Fruit fly (Drosophila melanogaster): Measurements from ENCODE around the gene Ilk.

The Ilk gene

DNA sequence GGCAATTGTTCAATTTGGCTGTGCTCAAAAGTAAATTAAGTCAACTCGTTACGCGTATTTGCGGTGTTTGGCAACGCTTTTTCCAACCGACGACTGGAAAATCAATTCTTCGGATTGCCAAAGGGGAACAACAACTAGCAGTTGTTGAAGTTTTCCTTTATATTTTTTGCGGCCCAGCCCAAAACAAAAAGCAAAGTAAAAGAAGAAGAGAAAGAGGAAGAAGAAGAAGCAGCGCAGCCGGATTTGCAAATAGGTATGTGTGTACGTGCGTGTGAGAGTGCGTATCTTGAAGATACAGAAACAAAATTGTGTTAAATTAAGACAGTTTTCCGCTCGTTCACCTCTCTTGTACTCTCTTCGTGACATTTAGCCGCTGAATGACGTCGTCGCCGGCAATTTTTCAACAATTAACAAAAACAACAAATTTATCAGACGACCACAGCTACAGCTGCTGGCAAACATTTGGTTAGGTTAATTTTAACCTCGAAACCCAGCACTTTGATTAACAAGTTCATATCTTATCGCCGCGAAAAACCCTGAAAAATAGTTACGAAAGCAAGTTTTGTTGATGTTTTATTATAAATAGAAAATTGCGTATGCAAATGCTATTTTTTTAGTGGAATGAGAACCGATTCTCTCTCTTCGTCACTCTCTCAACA, 40.3 kb upstream of the Ilk start:
- no peak for TF ChIP-seq CG14655 (GFP tag; optimal IDR thresholded peaks at IDR 0.05)
- no peak for TF ChIP-seq Ets98B (GFP tag; IDR thresholded peaks at IDR 0.05)
- no peak for TF ChIP-seq EcR (GFP tag; optimal IDR thresholded peaks at IDR 0.05)
- no peak for TF ChIP-seq CG17806 (tag; optimal IDR thresholded peaks at IDR 0.05)
- no peak for TF ChIP-seq Pif1A (GFP tag; optimal IDR thresholded peaks at IDR 0.05)
- 0 out of 3 replicates have a peak, but pooled peaks have one; percentile 5 for TF ChIP-seq fd96Ca (GFP tag; IDR thresholded peaks at IDR 0.05)
- TF ChIP-seq gl (tag; optimal IDR thresholded peaks at IDR 0.05): no peak
- TF ChIP-seq CG13204 (GFP tag; optimal IDR thresholded peaks at IDR 0.05): no peak
- no peak for TF ChIP-seq CG32121 (GFP tag; IDR thresholded peaks at IDR 0.05)

DNA sequence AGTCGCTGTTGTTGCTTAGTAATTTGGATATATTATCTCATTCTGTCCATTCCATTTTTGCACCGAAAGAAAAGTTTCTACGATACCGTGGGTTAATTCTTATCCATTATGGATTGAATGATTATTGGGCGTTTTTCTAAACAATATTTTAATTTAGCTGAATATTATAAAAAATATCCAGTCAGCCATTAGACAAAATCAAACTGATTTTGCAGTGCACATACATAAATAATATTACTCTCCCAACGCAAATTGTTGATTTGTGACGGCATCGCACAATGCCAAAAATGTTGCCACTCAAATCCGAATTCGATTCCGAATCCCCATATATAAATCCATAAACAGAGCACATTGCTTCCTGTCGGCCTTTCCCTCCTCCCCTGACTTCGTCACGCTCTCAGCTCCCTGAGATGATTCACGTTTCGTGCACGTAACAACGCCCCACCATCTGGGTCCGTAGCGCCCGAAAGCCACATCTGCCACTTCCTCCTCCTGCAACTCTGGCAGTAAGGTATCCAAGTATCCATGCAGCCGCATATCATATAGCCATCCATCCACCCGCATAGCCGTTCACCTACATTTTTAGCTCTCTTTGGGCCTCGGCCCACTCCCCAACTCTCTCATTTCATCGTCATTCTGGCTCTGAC, 39.6 kb upstream of the Ilk start:
- TF ChIP-seq Ets98B (GFP tag; IDR thresholded peaks at IDR 0.05): peak; percentile 78
- TF ChIP-seq rn (GFP tag; IDR thresholded peaks at IDR 0.05): peak; percentile 45
- peak; percentile 5 for TF ChIP-seq CG34367 (tag; optimal IDR thresholded peaks at IDR 0.05)
- peak; percentile 81; the same call in 2 of the 3 replicates for TF ChIP-seq CG4496 (GFP tag; IDR thresholded peaks at IDR 0.05)
- TF ChIP-seq CG13204 (GFP tag; optimal IDR thresholded peaks at IDR 0.05): peak; percentile 27
- TF ChIP-seq CG14655 (GFP tag; optimal IDR thresholded peaks at IDR 0.05): no peak
- TF ChIP-seq CG8159 (tag; optimal IDR thresholded peaks at IDR 0.05): peak; percentile 44
- no peak for TF ChIP-seq gl (tag; optimal IDR thresholded peaks at IDR 0.05)
- TF ChIP-seq D1 (tag; optimal IDR thresholded peaks at IDR 0.05): peak; percentile 62
- TF ChIP-seq CG12605 (GFP tag; IDR thresholded peaks at IDR 0.05): peak; percentile 58
- TF ChIP-seq CG32121 (GFP tag; IDR thresholded peaks at IDR 0.05): peak; percentile 74
- TF ChIP-seq CG8301 (tag; optimal IDR thresholded peaks at IDR 0.05): peak; percentile 61
- peak; percentile 41 for TF ChIP-seq Pif1B (GFP tag; optimal IDR thresholded peaks at IDR 0.05)
- peak; percentile 47 for TF ChIP-seq CG17806 (tag; optimal IDR thresholded peaks at IDR 0.05)
- peak; percentile 60 for TF ChIP-seq Pif1A (GFP tag; optimal IDR thresholded peaks at IDR 0.05)
- TF ChIP-seq CG9948 (tag; optimal IDR thresholded peaks at IDR 0.05): no peak
- peak; percentile 14 for TF ChIP-seq Snoo (tag; optimal IDR thresholded peaks at IDR 0.05)
- peak; percentile 21 for TF ChIP-seq CG15710 (tag; optimal IDR thresholded peaks at IDR 0.05)
- TF ChIP-seq EcR (GFP tag; optimal IDR thresholded peaks at IDR 0.05): no peak

DNA sequence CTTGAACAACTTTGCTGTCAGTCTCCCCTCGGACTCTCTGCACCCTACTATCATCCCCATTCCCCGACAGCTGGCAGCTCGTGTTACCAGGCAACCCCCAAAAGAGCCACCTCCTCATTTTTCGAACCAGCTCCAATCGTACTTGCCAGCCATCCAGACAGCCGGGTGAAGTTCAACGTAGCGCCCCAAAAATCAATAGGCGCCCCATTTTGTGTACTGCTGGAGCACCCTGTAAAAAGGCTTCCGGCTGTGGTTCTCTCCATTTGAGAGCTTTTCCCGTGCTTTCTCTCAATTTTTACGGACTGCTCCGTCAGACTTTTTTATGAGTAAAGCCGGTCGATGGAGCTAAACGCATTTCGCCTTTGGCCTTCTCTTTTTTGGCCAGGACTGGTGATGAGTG, 31.1 kb upstream of the Ilk start:
- TF ChIP-seq CG10348 (GFP tag; IDR thresholded peaks at IDR 0.05) (no peak), gl (tag; optimal IDR thresholded peaks at IDR 0.05) (no peak), CG8301 (tag; optimal IDR thresholded peaks at IDR 0.05) (no peak), Ets98B (GFP tag; IDR thresholded peaks at IDR 0.05) (no peak), fd96Ca (GFP tag; IDR thresholded peaks at IDR 0.05) (no peak), Snoo (tag; optimal IDR thresholded peaks at IDR 0.05) (no peak), CG4496 (GFP tag; IDR thresholded peaks at IDR 0.05) (no peak), D1 (tag; optimal IDR thresholded peaks at IDR 0.05) (no peak), CG34367 (tag; optimal IDR thresholded peaks at IDR 0.05) (no peak), CG14655 (GFP tag; optimal IDR thresholded peaks at IDR 0.05) (no peak), CG17806 (tag; optimal IDR thresholded peaks at IDR 0.05) (no peak)

DNA sequence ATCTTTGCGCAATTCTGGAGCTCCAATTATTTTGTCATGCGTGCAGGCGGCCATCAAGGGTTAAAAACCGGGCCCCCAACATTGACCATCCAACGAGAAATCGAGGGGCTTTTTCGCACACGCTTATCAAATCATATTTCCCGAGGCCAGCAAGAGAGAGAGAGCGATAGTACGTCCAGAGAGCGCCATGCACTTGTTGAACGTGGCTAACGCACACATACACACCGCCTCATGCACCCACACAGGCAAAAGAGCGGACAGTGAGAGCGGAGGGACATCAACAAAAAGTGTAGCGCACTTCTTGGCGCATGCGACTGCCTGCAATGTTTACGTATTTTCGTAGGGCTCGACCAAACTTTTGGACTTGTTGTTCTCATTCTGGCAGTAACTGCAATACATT, 30.2 kb upstream of the Ilk start:
- no peak for TF ChIP-seq EcR (GFP tag; optimal IDR thresholded peaks at IDR 0.05)
- peak; percentile 93 for TF ChIP-seq CG12605 (GFP tag; IDR thresholded peaks at IDR 0.05)
- TF ChIP-seq gl (tag; optimal IDR thresholded peaks at IDR 0.05): no peak
- no peak for TF ChIP-seq fd96Ca (GFP tag; IDR thresholded peaks at IDR 0.05)

DNA sequence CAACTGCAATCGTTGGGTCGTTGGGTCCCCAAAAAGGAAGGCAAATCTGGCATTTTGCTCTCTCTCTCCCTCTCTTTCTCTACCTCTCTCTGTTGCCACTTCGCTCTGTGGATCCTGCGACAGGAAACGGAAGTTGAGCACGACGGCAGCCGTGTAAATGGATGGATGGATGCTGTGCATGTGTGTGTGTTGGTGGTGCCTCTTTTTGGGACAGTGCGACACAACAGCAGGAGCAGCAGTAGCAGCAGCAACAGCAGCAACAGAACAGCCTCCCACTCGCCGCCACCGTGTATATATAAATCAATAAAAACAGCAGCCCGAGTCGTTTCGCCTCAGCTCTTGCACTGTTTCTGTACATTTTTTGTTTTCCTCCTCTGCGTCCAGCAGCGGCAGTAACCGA, 24.7 kb upstream of the Ilk start:
- no peak for TF ChIP-seq CG13204 (GFP tag; optimal IDR thresholded peaks at IDR 0.05)

DNA sequence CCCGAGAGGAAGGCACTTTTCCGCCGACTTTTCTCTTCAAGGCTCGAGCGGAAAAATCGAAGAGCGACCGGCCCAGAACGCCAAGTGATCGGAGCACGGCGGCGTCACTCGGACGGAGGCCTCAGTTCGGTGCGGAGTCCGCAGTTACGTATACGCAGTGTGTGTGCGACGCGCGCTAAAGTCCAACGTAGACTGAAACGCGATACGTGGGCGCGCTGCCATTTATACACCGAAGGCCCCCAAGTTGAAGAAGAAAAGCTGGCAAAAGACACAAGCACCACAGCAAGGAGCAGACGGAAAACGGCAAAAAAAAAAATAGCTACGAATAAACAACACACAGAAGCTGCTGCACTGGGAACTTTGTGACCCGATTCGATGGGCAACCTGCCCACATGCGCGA, 23.5 kb upstream of the Ilk start, which contains the start of gene CG42337:
Gene CG42337 (minus strand): TSS at position 194 of the 400 bp plus-strand sequence.
- TF ChIP-seq Pif1A (GFP tag; optimal IDR thresholded peaks at IDR 0.05) (no peak), CG8301 (tag; optimal IDR thresholded peaks at IDR 0.05) (no peak), Snoo (tag; optimal IDR thresholded peaks at IDR 0.05) (no peak), EcR (GFP tag; optimal IDR thresholded peaks at IDR 0.05) (no peak), fd96Ca (GFP tag; IDR thresholded peaks at IDR 0.05) (0 out of 3 replicates have a peak, but pooled peaks have one; percentile 28), CG10348 (GFP tag; IDR thresholded peaks at IDR 0.05) (no peak), CG8159 (tag; optimal IDR thresholded peaks at IDR 0.05) (no peak), Pif1B (GFP tag; optimal IDR thresholded peaks at IDR 0.05) (no peak), rn (GFP tag; IDR thresholded peaks at IDR 0.05) (no peak), CG15710 (tag; optimal IDR thresholded peaks at IDR 0.05) (no peak), CG17806 (tag; optimal IDR thresholded peaks at IDR 0.05) (no peak), CG4496 (GFP tag; IDR thresholded peaks at IDR 0.05) (0 out of 3 replicates have a peak, but pooled peaks have one; percentile 15), CG32121 (GFP tag; IDR thresholded peaks at IDR 0.05) (no peak)

All from whole organism, pupa.